Worm (Caenorhabditis elegans) whole organism, L4 larva: ENCODE data around the gene rheb-1.

Source experiments
- D1046.2 ChIP-seq: fragments of 200-800 bp; sonication (Bioruptor generic); IDR thresholded peaks from 2 replicates; pipeline ENCODE4 v1.3.6; 2022; ENCODE audit warnings: missing genetic modification characterization, missing compliant biosample characterization
- F10B5.3 ChIP-seq: sonication (generic microtip); optimal IDR thresholded peaks from 2 replicates; lab custom pipeline; 2016; ENCODE audit warnings: mild to moderate bottlenecking, missing genetic modification characterization, missing compliant biosample characterization
- F26F4.8 ChIP-seq: fragments of 200-800 bp; sonication (Bioruptor generic); conservative IDR thresholded peaks from 2 replicates; pipeline ENCODE4 v1.3.6; 2022; ENCODE audit warnings: missing genetic modification characterization, missing compliant biosample characterization
- F49E8.2 ChIP-seq: sonication (generic microtip); optimal IDR thresholded peaks from 2 replicates; lab custom pipeline; 2016; ENCODE audit warnings: missing compliant biosample characterization, mild to moderate bottlenecking, missing genetic modification characterization, borderline replicate concordance
- Y5F2A.4 ChIP-seq: fragments of 200-800 bp; sonication (Bioruptor generic); optimal IDR thresholded peaks from 2 replicates; lab custom pipeline; 2018; ENCODE audit warnings: mild to moderate bottlenecking, missing genetic modification characterization, missing compliant biosample characterization
- ama-1 ChIP-seq: fragments of 150-350 bp; optimal IDR thresholded peaks from 2 replicates; lab custom pipeline; 2014; ENCODE audit warnings: inconsistent platforms, mixed read lengths
- attf-4 ChIP-seq: sonication (generic microtip); optimal IDR thresholded peaks from 3 replicates; lab custom pipeline; 2017; ENCODE audit warnings: missing biosample characterization, missing genetic modification characterization
- ceh-32 ChIP-seq: sonication (generic microtip); optimal IDR thresholded peaks from 2 replicates; lab custom pipeline; 2016; ENCODE audit warnings: mild to moderate bottlenecking, missing genetic modification characterization, missing compliant biosample characterization; ENCODE audit not compliant: poor library complexity
- ceh-44 ChIP-seq: fragments of 200-800 bp; sonication (Bioruptor generic); IDR thresholded peaks from 2 replicates; pipeline ENCODE4 v1.3.6; 2022; ENCODE audit warnings: missing genetic modification reagents, missing genetic modification characterization, missing compliant biosample characterization
- ceh-62 ChIP-seq: sonication (generic microtip); optimal IDR thresholded peaks from 2 replicates; lab custom pipeline; 2017; ENCODE audit warnings: missing biosample characterization, missing genetic modification characterization
- ctbp-1 ChIP-seq: fragments of 200-800 bp; sonication (Bioruptor generic); IDR thresholded peaks from 2 replicates; pipeline ENCODE4 v1.3.6; 2022; ENCODE audit warnings: missing genetic modification reagents, missing genetic modification characterization, missing compliant biosample characterization
- daf-12 ChIP-seq: fragments of 150-350 bp; optimal IDR thresholded peaks from 2 replicates; lab custom pipeline; 2014; ENCODE audit warnings: missing biosample characterization, missing genetic modification reagents, missing genetic modification characterization
- daf-16 ChIP-seq, 3 experiments: sonication (generic microtip); optimal IDR thresholded peaks; 2 replicates each; lab custom pipeline; 2016 to 2017; ENCODE audit warnings: missing genetic modification characterization in 3 of 3, missing genetic modification reagents in 3 of 3, mild to moderate bottlenecking in 2 of 3, missing compliant biosample characterization in 2 of 3, missing biosample characterization in 1 of 3, moderate library complexity in 1 of 3
- daf-19 ChIP-seq: fragments of 200-800 bp; sonication (Bioruptor generic); conservative IDR thresholded peaks from 2 replicates; pipeline ENCODE4 v1.3.6; 2022; ENCODE audit warnings: missing genetic modification characterization, missing compliant biosample characterization
- daf-8 ChIP-seq: fragments of 200-800 bp; sonication (Bioruptor generic); IDR thresholded peaks from 2 replicates; pipeline ENCODE4 v1.3.6; 2022; ENCODE audit warnings: missing genetic modification characterization, missing compliant biosample characterization
- dmd-9 ChIP-seq: fragments of 200-800 bp; sonication (Bioruptor generic); IDR thresholded peaks from 2 replicates; pipeline ENCODE4 v1.3.6; 2022; ENCODE audit warnings: missing genetic modification reagents, missing genetic modification characterization, missing compliant biosample characterization
- dve-1 ChIP-seq: sonication (generic microtip); optimal IDR thresholded peaks from 2 replicates; lab custom pipeline; 2017; ENCODE audit warnings: antibody characterized with exemption, mild to moderate bottlenecking, missing genetic modification characterization, missing compliant biosample characterization; ENCODE audit not compliant: insufficient read depth
- egl-27 ChIP-seq: sonication (generic microtip); optimal IDR thresholded peaks from 3 replicates; lab custom pipeline; 2017; ENCODE audit warnings: missing biosample characterization, missing genetic modification reagents, missing genetic modification characterization
- egl-43 ChIP-seq: fragments of 200-800 bp; sonication (Bioruptor generic); IDR thresholded peaks from 2 replicates; pipeline ENCODE4 v1.3.6; 2022; ENCODE audit warnings: missing genetic modification reagents, missing genetic modification characterization, missing compliant biosample characterization
- fkh-10 ChIP-seq: fragments of 150-350 bp; optimal IDR thresholded peaks from 2 replicates; lab custom pipeline; 2014; ENCODE audit warnings: missing biosample characterization, missing genetic modification reagents, missing genetic modification characterization
- gei-8 ChIP-seq: fragments of 200-800 bp; sonication (Bioruptor generic); optimal IDR thresholded peaks from 2 replicates; lab custom pipeline; 2018; ENCODE audit warnings: mild to moderate bottlenecking, missing genetic modification characterization, missing compliant biosample characterization
- hlh-11 ChIP-seq: fragments of 200-800 bp; sonication (Bioruptor generic); optimal IDR thresholded peaks from 2 replicates; lab custom pipeline; 2018; ENCODE audit warnings: mild to moderate bottlenecking, missing genetic modification characterization, missing compliant biosample characterization
- hlh-30 ChIP-seq: sonication (generic microtip); optimal IDR thresholded peaks from 2 replicates; lab custom pipeline; 2017; ENCODE audit warnings: antibody characterized with exemption, mild to moderate bottlenecking, missing genetic modification characterization, missing compliant biosample characterization; ENCODE audit not compliant: insufficient read depth
- hmg-1.1 ChIP-seq: fragments of 200-800 bp; sonication (Bioruptor generic); IDR thresholded peaks from 2 replicates; pipeline ENCODE4 v1.3.6; 2022; ENCODE audit warnings: missing genetic modification reagents, missing genetic modification characterization, missing compliant biosample characterization
- jun-1 ChIP-seq: fragments of 150-350 bp; optimal IDR thresholded peaks from 2 replicates; lab custom pipeline; 2014; ENCODE audit warnings: missing biosample characterization, missing genetic modification reagents, missing genetic modification characterization
- lim-7 ChIP-seq: fragments of 200-800 bp; sonication (Bioruptor generic); IDR thresholded peaks from 2 replicates; pipeline ENCODE4 v1.3.6; 2022; ENCODE audit warnings: missing genetic modification characterization, missing compliant biosample characterization
- lin-1 ChIP-seq: fragments of 200-800 bp; sonication (Bioruptor generic); IDR thresholded peaks from 2 replicates; pipeline ENCODE4 v1.3.6; 2022; ENCODE audit warnings: missing genetic modification reagents, missing genetic modification characterization, missing compliant biosample characterization
- lin-13 ChIP-seq: fragments of 150-350 bp; optimal IDR thresholded peaks from 2 replicates; lab custom pipeline; 2014; ENCODE audit warnings: missing biosample characterization, missing genetic modification reagents, missing genetic modification characterization
- lin-15B ChIP-seq: fragments of 150-350 bp; sonication (generic microtip); optimal IDR thresholded peaks from 3 replicates; lab custom pipeline; 2014; ENCODE audit warnings: missing biosample characterization, missing genetic modification characterization
- madf-9 ChIP-seq: fragments of 200-800 bp; sonication (Bioruptor generic); conservative IDR thresholded peaks from 2 replicates; pipeline ENCODE4 v1.3.6; 2022; ENCODE audit warnings: missing genetic modification reagents, missing genetic modification characterization, missing compliant biosample characterization
- mdl-1 ChIP-seq, 2 experiments: fragments of 150-350 bp in 1 of 2; sonication (generic microtip) in 1 of 2; optimal IDR thresholded peaks; 2 replicates each; lab custom pipeline; 2014 to 2017; ENCODE audit warnings: missing biosample characterization in 2 of 2, missing genetic modification characterization in 2 of 2
- mxl-2 ChIP-seq: fragments of 200-800 bp; sonication (Bioruptor generic); conservative IDR thresholded peaks from 2 replicates; pipeline ENCODE4 v1.3.6; 2022; ENCODE audit warnings: missing genetic modification reagents, missing genetic modification characterization, missing compliant biosample characterization
- nhr-10 ChIP-seq: fragments of 150-350 bp; optimal IDR thresholded peaks from 2 replicates; lab custom pipeline; 2014; ENCODE audit warnings: missing biosample characterization, missing genetic modification characterization
- nhr-11 ChIP-seq: fragments of 150-350 bp; optimal IDR thresholded peaks from 2 replicates; lab custom pipeline; 2014; ENCODE audit warnings: missing biosample characterization, missing genetic modification characterization
- nhr-111 ChIP-seq: fragments of 200-800 bp; sonication (Bioruptor generic); optimal IDR thresholded peaks from 2 replicates; lab custom pipeline; 2018; ENCODE audit warnings: mild to moderate bottlenecking, missing genetic modification characterization, missing compliant biosample characterization
- nhr-25 ChIP-seq: sonication (generic microtip); optimal IDR thresholded peaks from 2 replicates; lab custom pipeline; 2017; ENCODE audit warnings: missing genetic modification characterization, mild to moderate bottlenecking, missing compliant biosample characterization, antibody characterized with exemption, moderate library complexity, borderline replicate concordance; ENCODE audit not compliant: insufficient read depth
- nhr-28 ChIP-seq: fragments of 150-350 bp; optimal IDR thresholded peaks from 2 replicates; lab custom pipeline; 2014; ENCODE audit warnings: missing biosample characterization, missing genetic modification characterization
- nhr-41 ChIP-seq: fragments of 200-800 bp; sonication (Bioruptor generic); IDR thresholded peaks from 2 replicates; pipeline ENCODE4 v1.3.6; 2022; ENCODE audit warnings: missing genetic modification reagents, missing genetic modification characterization, missing compliant biosample characterization
- nhr-42 ChIP-seq: fragments of 200-800 bp; sonication (Bioruptor generic); IDR thresholded peaks from 2 replicates; pipeline ENCODE4 v1.3.6; 2022; ENCODE audit warnings: missing genetic modification characterization, missing compliant biosample characterization
- nhr-48 ChIP-seq: sonication (generic microtip); optimal IDR thresholded peaks from 2 replicates; lab custom pipeline; 2016; ENCODE audit warnings: mild to moderate bottlenecking, missing genetic modification characterization, missing compliant biosample characterization
- pha-4 ChIP-seq, 2 experiments: fragments of 150-350 bp in 1 of 2; fragments of 200-800 bp in 1 of 2; sonication (Bioruptor generic) in 1 of 2; IDR thresholded peaks in 1 of 2; optimal IDR thresholded peaks in 1 of 2; 2 replicates each; pipeline versions ENCODE4 v1.3.6 to Lab custom; 2014 to 2022; ENCODE audit warnings: missing genetic modification characterization in 2 of 2, missing genetic modification reagents in 2 of 2, missing biosample characterization in 1 of 2, missing compliant biosample characterization in 1 of 2
- pqm-1 ChIP-seq: sonication (generic microtip); optimal IDR thresholded peaks from 2 replicates; lab custom pipeline; 2017; ENCODE audit warnings: missing biosample characterization, missing genetic modification characterization
- rbr-2 ChIP-seq: sonication (generic microtip); optimal IDR thresholded peaks from 2 replicates; lab custom pipeline; 2016; ENCODE audit warnings: missing genotype, missing genetic modification characterization, missing compliant biosample characterization
- saeg-2 ChIP-seq: fragments of 200-800 bp; sonication (Bioruptor generic); IDR thresholded peaks from 2 replicates; pipeline ENCODE4 v1.3.6; 2022; ENCODE audit warnings: missing genetic modification reagents, missing genetic modification characterization, missing compliant biosample characterization
- snpc-4 ChIP-seq: fragments of 150-350 bp; optimal IDR thresholded peaks from 2 replicates; lab custom pipeline; 2014; ENCODE audit warnings: missing biosample characterization, missing genetic modification characterization
- spr-3 ChIP-seq: fragments of 200-800 bp; sonication (Bioruptor generic); optimal IDR thresholded peaks from 2 replicates; lab custom pipeline; 2018; ENCODE audit warnings: mild to moderate bottlenecking, missing genetic modification characterization, missing compliant biosample characterization
- tag-97 ChIP-seq: fragments of 200-800 bp; sonication (Bioruptor generic); IDR thresholded peaks from 2 replicates; pipeline ENCODE4 v1.3.6; 2022; ENCODE audit warnings: missing genetic modification characterization, missing compliant biosample characterization
- unc-39 ChIP-seq: sonication (generic microtip); optimal IDR thresholded peaks from 2 replicates; lab custom pipeline; 2017; ENCODE audit warnings: missing biosample characterization, missing genetic modification characterization
- zfp-3 ChIP-seq: fragments of 200-800 bp; sonication (Bioruptor generic); conservative IDR thresholded peaks from 2 replicates; pipeline ENCODE4 v1.3.6; 2022; ENCODE audit warnings: missing genetic modification reagents, missing genetic modification characterization, missing compliant biosample characterization

The rheb-1 gene

ce11 chrIII:9443417-9444027, 12.3 kb downstream of the rheb-1 start, which contains the start of gene pir-2 (continued):
- TF ChIP-seq dmd-9 (GFP tag; lab: Robert Waterston, UW) (no peak), nhr-10 (tag; lab: Kevin White, UChicago) (peak; percentile 26), ceh-44 (no peak), unc-39 (tag; lab: Kevin White, UChicago) (no peak), ama-1 (lab: Kevin White, UChicago) (peak; percentile 89), lin-1 (GFP tag; lab: Robert Waterston, UW) (no peak), snpc-4 (tag; lab: Kevin White, UChicago) (no peak), fkh-10 (GFP tag; lab: Kevin White, UChicago) (peak; percentile 44), nhr-25 (tag; lab: Kevin White, UChicago) (peak; percentile 69), jun-1 (tag; lab: Kevin White, UChicago) (no peak), attf-4 (tag; lab: Kevin White, UChicago) (no peak), pqm-1 (tag; lab: Kevin White, UChicago) (no peak), F10B5.3 (tag; lab: Kevin White, UChicago) (no peak), spr-3 (GFP tag; lab: Kevin White, UChicago) (no peak), daf-12 (no peak), egl-27 (no peak), ceh-32 (tag; lab: Kevin White, UChicago) (no peak), nhr-48 (peak; percentile 7), egl-43 (GFP tag; lab: Robert Waterston, UW) (no peak), hlh-11 (tag; lab: Kevin White, UChicago) (peak; percentile 92), lin-13 (GFP tag; lab: Kevin White, UChicago) (peak; percentile 60), mxl-2 (GFP tag; lab: Robert Waterston, UW) (no peak), lin-15B (tag; lab: Kevin White, UChicago) (no peak), lim-7 (no peak), nhr-111 (GFP tag; lab: Kevin White, UChicago) (no peak), dve-1 (tag; lab: Kevin White, UChicago) (peak; percentile 78), nhr-42 (GFP tag; lab: Robert Waterston, UW) (0 out of 2 replicates have a peak, but pooled peaks have one; percentile 44), pha-4 (GFP tag; IDR thresholded peaks at IDR 0.05; lab: Robert Waterston, UW) (peak; percentile 38; the same call in 1 of the 2 replicates), pha-4 (tag; optimal IDR thresholded peaks at IDR 0.05; lab: Kevin White, UChicago) (no peak), daf-19 (GFP tag; lab: Robert Waterston, UW) (no peak), Y5F2A.4 (GFP tag; lab: Kevin White, UChicago) (no peak), F49E8.2 (tag; lab: Kevin White, UChicago) (no peak), tag-97 (GFP tag; lab: Robert Waterston, UW) (no peak), ctbp-1 (GFP tag; lab: Robert Waterston, UW) (peak; percentile 38; the same call in 1 of the 2 replicates), daf-16 (GFP tag; optimal IDR thresholded peaks at IDR 0.05; lab: Kevin White, UChicago) (no peak), daf-16 (tag; optimal IDR thresholded peaks at IDR 0.05; lab: Kevin White, UChicago) (peak; percentile 21), nhr-41 (GFP tag; lab: Robert Waterston, UW) (no peak), D1046.2 (GFP tag; lab: Robert Waterston, UW) (no peak), ceh-62 (tag; lab: Kevin White, UChicago) (no peak), zfp-3 (no peak), nhr-28 (peak; percentile 69), mdl-1 (tag; optimal IDR thresholded peaks at IDR 0.05; lab: Kevin White, UChicago) (peak in 1 of 2 experiments; percentile 62), gei-8 (no peak), hmg-1.1 (GFP tag; lab: Robert Waterston, UW) (peak; percentile 81), nhr-11 (peak; percentile 75), saeg-2 (GFP tag; lab: Robert Waterston, UW) (no peak), rbr-2 (tag; lab: Kevin White, UChicago) (peak; percentile 84), madf-9 (GFP tag; lab: Robert Waterston, UW) (no peak), hlh-30 (tag; lab: Kevin White, UChicago) (peak; percentile 91), daf-8 (no peak), F26F4.8 (GFP tag; lab: Robert Waterston, UW) (no peak)
